Fruit fly (Drosophila melanogaster) whole organism, embryonic: ENCODE measurements around the gene CG31633.

ENCODE experiments used
- CG14710 ChIP-seq: fragments of 200-800 bp; sonication (Bioruptor generic); optimal IDR thresholded peaks from 3 replicates; lab custom pipeline; 2019; ENCODE audit warnings: missing biosample characterization, mild to moderate bottlenecking, missing genetic modification characterization, moderate library complexity
- Fer3 ChIP-seq: fragments of 200-800 bp; sonication (Bioruptor generic); optimal IDR thresholded peaks from 2 replicates; lab custom pipeline; 2018; ENCODE audit warnings: missing biosample characterization, mild to moderate bottlenecking, missing genetic modification characterization, moderate library complexity
- Lpt ChIP-seq: fragments of >200 bp; optimal IDR thresholded peaks from 2 replicates; lab custom pipeline; 2018; ENCODE audit warnings: missing biosample characterization, missing genetic modification characterization
- Oaz ChIP-seq: fragments of 200-800 bp; sonication (Bioruptor generic); IDR thresholded peaks from 2 replicates; pipeline ENCODE4 v1.3.6; 2022; ENCODE audit warnings: missing biosample characterization, missing genetic modification characterization
- Side ChIP-seq: fragments of 200-800 bp; sonication (Bioruptor generic); optimal IDR thresholded peaks from 2 replicates; lab custom pipeline; 2016; ENCODE audit warnings: missing biosample characterization, missing genetic modification characterization
- da ChIP-seq: fragments of 200-800 bp; sonication (Bioruptor generic); optimal IDR thresholded peaks from 2 replicates; lab custom pipeline; 2016; ENCODE audit warnings: missing biosample characterization, missing genetic modification characterization
- ewg ChIP-seq: fragments of 200-800 bp; sonication (Bioruptor generic); optimal IDR thresholded peaks from 3 replicates; lab custom pipeline; 2017; ENCODE audit warnings: mild to moderate bottlenecking, missing biosample characterization, missing genetic modification reagents, missing genetic modification characterization
- shn ChIP-seq: fragments of 200-800 bp; sonication (Bioruptor generic); optimal IDR thresholded peaks from 3 replicates; lab custom pipeline; 2016; ENCODE audit warnings: missing biosample characterization, missing genetic modification characterization
- tup ChIP-seq: fragments of 200-800 bp; sonication (Bioruptor generic); optimal IDR thresholded peaks from 2 replicates; lab custom pipeline; 2016; ENCODE audit warnings: missing biosample characterization, mild to moderate bottlenecking, missing genetic modification characterization, moderate library complexity

DNA sequence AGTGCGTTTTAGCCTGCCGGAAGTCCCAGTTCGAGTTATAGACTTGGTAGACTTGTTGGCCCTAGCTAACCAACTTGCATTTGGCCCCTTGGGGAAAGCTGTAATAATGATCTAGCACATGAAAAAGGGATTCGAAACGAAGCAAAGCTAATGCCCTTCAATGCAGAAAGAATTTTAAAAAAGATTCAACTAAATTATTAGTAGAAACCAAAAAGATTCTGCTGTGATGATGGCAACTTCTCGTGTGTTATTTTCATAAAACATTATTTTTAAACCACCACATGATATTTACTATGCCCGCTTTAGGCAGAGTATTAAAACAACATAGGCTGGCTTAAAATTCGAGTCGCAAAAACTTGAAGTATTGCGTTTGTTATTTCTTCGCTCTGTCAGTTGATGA lies 35.9 kb upstream of the CG31633 start:
- TF ChIP-seq CG14710 (tag; lab: Kevin White, UChicago) (no peak), ewg (GFP tag; lab: Kevin White, UChicago) (no peak), Side (no peak), da (GFP tag; lab: Kevin White, UChicago) (no peak), shn (no peak), Fer3 (tag; lab: Kevin White, UChicago) (no peak), Oaz (GFP tag; lab: Robert Waterston, UW) (no peak), Lpt (GFP tag; lab: Kevin White, UChicago) (no peak), tup (GFP tag; lab: Kevin White, UChicago) (no peak)
